Fruit fly (Drosophila melanogaster) whole organism, embryonic: ENCODE data around the gene CG15221.

Experiments
- CG10267 ChIP-seq: fragments of 200-800 bp; sonication (Bioruptor generic); optimal IDR thresholded peaks from 2 replicates; lab custom pipeline; 2018; ENCODE audit warnings: missing biosample characterization, mild to moderate bottlenecking, missing genetic modification characterization, moderate library complexity
- CG10321 ChIP-seq: fragments of 200-800 bp; sonication (Bioruptor generic); IDR thresholded peaks from 2 replicates; pipeline ENCODE4 v1.3.6; 2022; ENCODE audit warnings: missing biosample characterization, missing genetic modification characterization
- CG11085 ChIP-seq: fragments of 200-800 bp; sonication (Bioruptor generic); IDR thresholded peaks from 2 replicates; pipeline ENCODE4 v1.3.6; 2022; ENCODE audit warnings: missing biosample characterization, missing genetic modification characterization
- CG11093 ChIP-seq: fragments of 200-800 bp; sonication (Bioruptor generic); IDR thresholded peaks from 3 replicates; pipeline ENCODE4 v1.3.6; 2022; ENCODE audit warnings: missing biosample characterization, missing genetic modification characterization
- CG11398 ChIP-seq: fragments of 200-800 bp; sonication (Bioruptor generic); optimal IDR thresholded peaks from 2 replicates; lab custom pipeline; 2016; ENCODE audit warnings: missing biosample characterization, missing genetic modification characterization
- CG11723 ChIP-seq: fragments of 200-800 bp; sonication (Bioruptor generic); optimal IDR thresholded peaks from 2 replicates; lab custom pipeline; 2017; ENCODE audit warnings: missing biosample characterization, mild to moderate bottlenecking, missing genetic modification characterization
- CG12299 ChIP-seq: fragments of 200-800 bp; sonication (Bioruptor generic); optimal IDR thresholded peaks from 2 replicates; lab custom pipeline; 2018; ENCODE audit warnings: missing biosample characterization, mild to moderate bottlenecking, missing genetic modification characterization
- CG12769 ChIP-seq: fragments of 200-800 bp; sonication (Bioruptor generic); optimal IDR thresholded peaks from 2 replicates; lab custom pipeline; 2019; ENCODE audit warnings: missing biosample characterization, mild to moderate bottlenecking, missing genetic modification characterization, moderate library complexity
- CG15011 ChIP-seq: fragments of 200-800 bp; sonication (Bioruptor generic); optimal IDR thresholded peaks from 3 replicates; lab custom pipeline; 2018; ENCODE audit warnings: missing biosample characterization, mild to moderate bottlenecking, missing genetic modification characterization
- CG15601 ChIP-seq: fragments of 200-800 bp; sonication (Bioruptor generic); optimal IDR thresholded peaks from 3 replicates; lab custom pipeline; 2019; ENCODE audit warnings: missing biosample characterization, mild to moderate bottlenecking, missing genetic modification characterization, moderate library complexity
- CG16779 ChIP-seq: fragments of 200-800 bp; sonication (Bioruptor generic); IDR thresholded peaks from 2 replicates; pipeline ENCODE4 v1.3.6; 2022; ENCODE audit warnings: missing biosample characterization, missing genetic modification characterization
- CG17802 ChIP-seq: fragments of 200-800 bp; sonication (Bioruptor generic); optimal IDR thresholded peaks from 2 replicates; lab custom pipeline; 2018; ENCODE audit warnings: missing biosample characterization, mild to moderate bottlenecking, missing genetic modification characterization, moderate library complexity
- CG17829 ChIP-seq: fragments of 200-800 bp; optimal IDR thresholded peaks from 2 replicates; lab custom pipeline; 2019; ENCODE audit warnings: missing biosample characterization, mild to moderate bottlenecking, missing genetic modification characterization, moderate library complexity
- CG2116 ChIP-seq: fragments of 200-800 bp; sonication (Bioruptor generic); optimal IDR thresholded peaks from 3 replicates; lab custom pipeline; 2018; ENCODE audit warnings: missing biosample characterization, mild to moderate bottlenecking, missing genetic modification characterization
- CG30403 ChIP-seq: fragments of 200-800 bp; sonication (Bioruptor generic); optimal IDR thresholded peaks from 3 replicates; lab custom pipeline; 2016; ENCODE audit warnings: missing biosample characterization, missing genetic modification characterization
- CG32532 ChIP-seq: fragments of 200-800 bp; sonication (Bioruptor generic); IDR thresholded peaks from 2 replicates; pipeline ENCODE4 v1.3.6; 2022; ENCODE audit warnings: missing biosample characterization, missing genetic modification characterization
- CG43689 ChIP-seq: fragments of 200-800 bp; sonication (Bioruptor generic); IDR thresholded peaks from 2 replicates; pipeline ENCODE4 v1.3.6; 2022; ENCODE audit warnings: missing biosample characterization, missing genetic modification characterization
- CG6654 ChIP-seq: fragments of 200-800 bp; sonication (Bioruptor generic); optimal IDR thresholded peaks from 2 replicates; lab custom pipeline; 2017; ENCODE audit warnings: missing biosample characterization, mild to moderate bottlenecking, missing genetic modification characterization
- CG7271 ChIP-seq: fragments of 200-800 bp; sonication (Bioruptor generic); optimal IDR thresholded peaks from 2 replicates; lab custom pipeline; 2018; ENCODE audit warnings: missing biosample characterization, mild to moderate bottlenecking, missing genetic modification characterization, moderate library complexity
- CG7372 ChIP-seq: fragments of 200-800 bp; sonication (Bioruptor generic); IDR thresholded peaks from 2 replicates; pipeline ENCODE4 v1.3.6; 2022; ENCODE audit warnings: missing biosample characterization, missing genetic modification characterization
- CG9215 ChIP-seq: fragments of 200-800 bp; sonication (Bioruptor generic); IDR thresholded peaks from 2 replicates; pipeline ENCODE4 v1.3.6; 2022; ENCODE audit warnings: missing biosample characterization, missing genetic modification characterization
- CG9609 ChIP-seq: fragments of 200-800 bp; sonication (Bioruptor generic); optimal IDR thresholded peaks from 3 replicates; lab custom pipeline; 2016; ENCODE audit warnings: missing biosample characterization, missing genetic modification characterization
- CHES-1-like ChIP-seq: fragments of 200-800 bp; sonication (Bioruptor generic); optimal IDR thresholded peaks from 2 replicates; lab custom pipeline; 2016; ENCODE audit warnings: missing biosample characterization, missing genetic modification characterization
- D ChIP-seq, 2 experiments: fragments of 200-800 bp in 1 of 2; fragments of >200 bp in 1 of 2; sonication (Bioruptor generic) in 1 of 2; optimal IDR thresholded peaks; 2 replicates in 1 of 2; 3 replicates in 1 of 2; lab custom pipeline; 2017; ENCODE audit warnings: mild to moderate bottlenecking in 1 of 2, missing biosample characterization in 1 of 2, missing genetic modification characterization in 1 of 2, missing genetic modification reagents in 1 of 2
- Dad ChIP-seq: fragments of 200-800 bp; sonication (Bioruptor generic); optimal IDR thresholded peaks from 3 replicates; lab custom pipeline; 2016; ENCODE audit warnings: missing biosample characterization, missing genetic modification characterization
- Dll ChIP-seq: fragments of 200-800 bp; sonication (Bioruptor generic); IDR thresholded peaks from 4 replicates; pipeline ENCODE4 v1.3.6; 2022; ENCODE audit warnings: missing biosample characterization, missing genetic modification characterization; ENCODE audit not compliant: partially characterized antibody
- Hr3 ChIP-seq: fragments of 200-800 bp; sonication (Bioruptor generic); optimal IDR thresholded peaks from 3 replicates; lab custom pipeline; 2016; ENCODE audit warnings: missing biosample characterization, missing genetic modification characterization
- Lhr ChIP-seq: fragments of 200-800 bp; sonication (Bioruptor generic); optimal IDR thresholded peaks from 3 replicates; lab custom pipeline; 2017; ENCODE audit warnings: mild to moderate bottlenecking, missing biosample characterization, missing genetic modification reagents, missing genetic modification characterization
- Max ChIP-seq: fragments of 200-800 bp; sonication (Bioruptor generic); optimal IDR thresholded peaks from 2 replicates; lab custom pipeline; 2016; ENCODE audit warnings: missing biosample characterization, mild to moderate bottlenecking, missing genetic modification characterization
- PHDP ChIP-seq: fragments of 200-800 bp; sonication (Bioruptor generic); optimal IDR thresholded peaks from 3 replicates; lab custom pipeline; 2018; ENCODE audit warnings: missing biosample characterization, mild to moderate bottlenecking, missing genetic modification characterization, moderate library complexity
- Sry-β ChIP-seq: fragments of 200-800 bp; sonication (Bioruptor generic); optimal IDR thresholded peaks from 2 replicates; lab custom pipeline; 2018; ENCODE audit warnings: missing biosample characterization, mild to moderate bottlenecking, missing genetic modification characterization, moderate library complexity
- Stat92E ChIP-seq, 3 experiments: fragments of >200 bp in 2 of 3; fragments of 200-800 bp in 1 of 3; sonication (Bioruptor generic) in 1 of 3; optimal IDR thresholded peaks; 2 replicates each; lab custom pipeline; 2017 to 2019; ENCODE audit warnings: missing biosample characterization in 3 of 3, missing genetic modification characterization in 3 of 3, mild to moderate bottlenecking in 1 of 3, moderate library complexity in 1 of 3
- TFAM ChIP-seq: fragments of 200-800 bp; sonication (Bioruptor generic); optimal IDR thresholded peaks from 2 replicates; lab custom pipeline; 2017; ENCODE audit warnings: missing biosample characterization, missing genetic modification characterization, inconsistent platforms
- bowl ChIP-seq: fragments of 200-800 bp; sonication (Bioruptor generic); IDR thresholded peaks from 2 replicates; pipeline ENCODE4 v1.3.6; 2022; ENCODE audit warnings: missing biosample characterization, missing genetic modification characterization
- br ChIP-seq: fragments of >200 bp; optimal IDR thresholded peaks from 2 replicates; lab custom pipeline; 2017
- chinmo ChIP-seq: fragments of 200-800 bp; sonication (Bioruptor generic); IDR thresholded peaks from 4 replicates; pipeline ENCODE4 v1.3.6; 2022; ENCODE audit warnings: missing biosample characterization, missing genetic modification characterization; ENCODE audit not compliant: partially characterized antibody
- corto ChIP-seq: fragments of 200-800 bp; sonication (Bioruptor generic); optimal IDR thresholded peaks from 2 replicates; lab custom pipeline; 2016; ENCODE audit warnings: missing biosample characterization, mild to moderate bottlenecking, missing genetic modification characterization, moderate library complexity
- kay ChIP-seq: fragments of 200-800 bp; sonication (Bioruptor generic); optimal IDR thresholded peaks from 2 replicates; lab custom pipeline; 2016; ENCODE audit warnings: missing biosample characterization, missing genetic modification characterization
- kni ChIP-seq: fragments of 200-800 bp; sonication (Bioruptor generic); optimal IDR thresholded peaks from 3 replicates; lab custom pipeline; 2017; ENCODE audit warnings: mild to moderate bottlenecking, missing biosample characterization, missing genetic modification reagents, missing genetic modification characterization
- nerfin-1 ChIP-seq: fragments of 200-800 bp; sonication (Bioruptor generic); optimal IDR thresholded peaks from 3 replicates; lab custom pipeline; 2019; ENCODE audit warnings: missing biosample characterization, mild to moderate bottlenecking, missing genetic modification characterization, moderate library complexity
- pho ChIP-seq: fragments of 200-800 bp; sonication (Bioruptor generic); optimal IDR thresholded peaks from 2 replicates; lab custom pipeline; 2016; ENCODE audit warnings: missing biosample characterization, missing genetic modification characterization
- prd ChIP-seq, 3 experiments: fragments of >200 bp in 2 of 3; fragments of 200-800 bp in 1 of 3; sonication (Bioruptor generic) in 1 of 3; optimal IDR thresholded peaks in 2 of 3; IDR thresholded peaks in 1 of 3; 2 replicates in 2 of 3; 3 replicates in 1 of 3; pipeline versions ENCODE4 v1.3.6 to Lab custom; 2017 to 2022; ENCODE audit warnings: missing biosample characterization in 1 of 3, missing genetic modification characterization in 1 of 3
- pum ChIP-seq: fragments of 200-800 bp; sonication (Bioruptor generic); optimal IDR thresholded peaks from 2 replicates; lab custom pipeline; 2016; ENCODE audit warnings: missing biosample characterization, missing genetic modification characterization
- sob ChIP-seq: fragments of 200-800 bp; sonication (Bioruptor generic); IDR thresholded peaks from 2 replicates; pipeline ENCODE4 v1.3.6; 2022; ENCODE audit warnings: missing biosample characterization, missing genetic modification characterization
- sr ChIP-seq: fragments of 200-800 bp; sonication (Bioruptor generic); IDR thresholded peaks from 3 replicates; pipeline ENCODE4 v1.3.6; 2022; ENCODE audit warnings: missing biosample characterization, missing genetic modification characterization
- sug ChIP-seq: fragments of 200-800 bp; optimal IDR thresholded peaks from 2 replicates; lab custom pipeline; 2019; ENCODE audit warnings: missing biosample characterization, mild to moderate bottlenecking, missing genetic modification characterization, moderate library complexity
- tap ChIP-seq: fragments of 200-800 bp; optimal IDR thresholded peaks from 3 replicates; lab custom pipeline; 2019; ENCODE audit warnings: missing biosample characterization, mild to moderate bottlenecking, missing genetic modification characterization, moderate library complexity

CG15221 gene

DNA sequence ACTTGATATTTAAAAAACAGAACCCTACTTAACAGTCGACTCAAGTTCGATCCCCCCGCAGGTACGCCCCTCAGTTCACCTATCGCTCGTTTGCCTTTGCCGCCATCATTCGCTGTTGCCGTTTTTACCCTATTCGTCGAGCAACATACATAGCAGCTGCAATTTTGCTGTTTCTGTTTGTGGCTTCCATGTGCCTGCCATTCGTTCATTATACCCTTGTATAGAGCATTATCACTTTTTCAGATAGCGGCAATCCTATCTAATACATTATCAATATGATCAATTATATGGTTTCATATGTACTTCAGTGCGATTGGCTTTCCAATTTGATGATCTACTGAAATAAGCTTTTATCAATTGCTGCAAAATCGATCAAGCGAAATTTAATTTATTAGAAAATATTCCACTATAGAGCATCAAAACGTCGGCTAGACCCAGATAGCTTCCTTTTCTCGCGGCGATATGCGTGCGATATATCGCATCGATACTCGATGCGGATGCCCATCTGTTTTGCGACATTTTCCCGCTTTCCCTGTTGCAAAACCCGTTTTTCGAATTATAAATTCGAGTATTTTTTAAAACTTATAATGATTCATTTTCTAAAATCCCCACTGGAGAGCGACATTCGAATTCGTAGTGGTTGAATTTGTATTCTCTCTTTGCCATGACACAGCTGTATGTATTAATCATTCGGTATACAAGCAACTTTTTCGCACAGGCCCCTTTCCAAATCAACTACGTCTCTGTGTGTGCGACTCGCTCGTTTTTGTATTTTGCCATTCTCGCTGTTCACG is 7.9 kb upstream of the CG15221 start (continued):
- peak; percentile 88 for TF ChIP-seq CHES-1-like (GFP tag; lab: Kevin White, UChicago)
- peak; percentile 82 for TF ChIP-seq sug (tag; lab: Kevin White, UChicago)
- TF ChIP-seq nerfin-1 (tag; lab: Kevin White, UChicago): peak; percentile 81
- TF ChIP-seq CG9609 (GFP tag; lab: Kevin White, UChicago): peak; percentile 84
- peak; percentile 90 for TF ChIP-seq CG17829 (tag; lab: Kevin White, UChicago)
- peak; percentile 76; the same call in 2 of the 3 replicates for TF ChIP-seq CG11093 (GFP tag; lab: Robert Waterston, UW)
- peak; percentile 70 for TF ChIP-seq CG15601 (tag; lab: Kevin White, UChicago)
- TF ChIP-seq CG10267 (tag; lab: Kevin White, UChicago): peak; percentile 81
- TF ChIP-seq Dll (GFP tag; lab: Robert Waterston, UW): peak; percentile 79
- peak; percentile 81 for TF ChIP-seq CG32532
- TF ChIP-seq CG2116 (GFP tag; lab: Kevin White, UChicago): no peak
- TF ChIP-seq CG6654 (GFP tag; lab: Kevin White, UChicago): peak; percentile 59
- TF ChIP-seq pum (GFP tag; lab: Kevin White, UChicago): peak; percentile 75
- TF ChIP-seq PHDP (tag; lab: Kevin White, UChicago): peak; percentile 88
- TF ChIP-seq CG7271 (tag; lab: Kevin White, UChicago): peak; percentile 23
- TF ChIP-seq CG15011 (GFP tag; lab: Kevin White, UChicago): peak; percentile 77
- TF ChIP-seq Sry-β (GFP tag; lab: Kevin White, UChicago): no peak
- TF ChIP-seq CG9215: peak; percentile 88
- no peak for TF ChIP-seq prd (optimal IDR thresholded peaks at IDR 0.05; lab: Kevin White, UChicago)
- TF ChIP-seq prd (GFP tag; IDR thresholded peaks at IDR 0.05; lab: Robert Waterston, UW): peak; percentile 90
- 0 out of 2 replicates have a peak, but pooled peaks have one; percentile 17 for TF ChIP-seq bowl (GFP tag; lab: Robert Waterston, UW)
- TF ChIP-seq CG12769: peak; percentile 79
- TF ChIP-seq br: no peak
- TF ChIP-seq sr: no peak
- peak; percentile 70 for TF ChIP-seq corto
- peak; percentile 70 for TF ChIP-seq CG7372 (GFP tag; lab: Robert Waterston, UW)
- TF ChIP-seq kay (GFP tag; lab: Kevin White, UChicago): peak; percentile 79
- no peak for TF ChIP-seq CG43689 (GFP tag; lab: Robert Waterston, UW)
- 0 out of 2 replicates have a peak, but pooled peaks have one; percentile 3 for TF ChIP-seq CG16779
- TF ChIP-seq CG11085 (GFP tag; lab: Robert Waterston, UW): peak; percentile 53
- peak; percentile 23; the same call in 1 of the 2 replicates for TF ChIP-seq CG10321 (GFP tag; lab: Robert Waterston, UW)
- peak; percentile 64 for TF ChIP-seq CG17802
- TF ChIP-seq Dad: peak; percentile 72
- TF ChIP-seq sob (GFP tag; lab: Robert Waterston, UW): peak; percentile 82
- TF ChIP-seq CG12299: peak; percentile 66
- TF ChIP-seq TFAM: peak; percentile 71
- peak; percentile 87 for TF ChIP-seq Hr3 (GFP tag; lab: Kevin White, UChicago)
- peak in 1 of 3 experiments; percentile 18 for TF ChIP-seq Stat92E (GFP tag; optimal IDR thresholded peaks at IDR 0.05; lab: Kevin White, UChicago)
- TF ChIP-seq CG30403 (GFP tag; lab: Kevin White, UChicago): peak; percentile 90
- TF ChIP-seq Lhr: peak; percentile 32
- TF ChIP-seq D (optimal IDR thresholded peaks at IDR 0.05; lab: Kevin White, UChicago): no peak
- peak; percentile 87 for TF ChIP-seq D (GFP tag; optimal IDR thresholded peaks at IDR 0.05; lab: Kevin White, UChicago)
- peak; percentile 50; the same call in 1 of the 4 replicates for TF ChIP-seq chinmo
- peak; percentile 86 for TF ChIP-seq tap (tag; lab: Kevin White, UChicago)
- TF ChIP-seq kni (GFP tag; lab: Kevin White, UChicago): no peak
- TF ChIP-seq CG11398 (GFP tag; lab: Kevin White, UChicago): peak; percentile 82
- TF ChIP-seq Max: peak; percentile 88
- peak; percentile 92 for TF ChIP-seq pho (GFP tag; lab: Kevin White, UChicago)
- TF ChIP-seq CG11723 (GFP tag; lab: Kevin White, UChicago): peak; percentile 71
